Fruit fly (Drosophila melanogaster): ENCODE measurements around the gene CG11970.

DNA sequence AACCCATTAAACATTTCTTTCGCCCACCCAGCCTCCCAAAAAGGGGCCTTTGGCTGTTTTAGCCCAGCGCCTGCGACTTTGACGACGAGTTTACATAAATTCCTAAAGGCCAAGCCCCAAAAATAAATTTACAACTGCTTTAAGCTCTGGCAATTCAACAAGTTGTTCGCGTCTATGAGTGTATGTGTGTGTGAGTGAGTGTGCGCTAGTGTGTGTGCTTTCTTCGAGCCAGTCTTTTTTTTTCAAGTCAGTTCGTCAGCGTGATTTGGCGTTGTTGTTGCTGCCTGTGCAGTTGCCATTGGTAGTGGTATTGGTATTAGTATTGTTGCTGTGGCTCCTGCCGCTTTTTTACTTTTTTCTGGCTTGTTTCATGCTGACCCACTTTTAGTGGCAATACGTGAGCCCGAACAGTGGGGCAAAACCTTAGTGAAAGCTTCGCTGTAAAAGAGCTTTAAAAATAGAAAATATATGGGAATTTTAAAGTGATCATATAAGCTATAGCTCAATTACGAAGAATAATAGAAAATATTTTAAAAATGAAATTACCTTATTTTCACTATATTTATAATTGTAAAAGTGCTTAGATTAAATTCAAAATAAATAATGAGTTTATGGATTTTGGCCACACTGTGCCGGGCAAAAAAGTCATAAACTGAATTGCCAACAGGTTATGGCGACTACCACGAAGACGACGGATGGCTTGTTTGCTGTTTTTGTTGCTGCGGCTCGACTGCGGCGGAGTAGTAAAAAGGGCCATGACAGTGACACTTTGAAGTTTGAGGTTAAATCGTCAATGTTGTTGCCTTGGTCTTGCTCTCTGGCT lies 38.8 kb upstream of the CG11970 start:
- TF ChIP-seq h (GFP tag; optimal IDR thresholded peaks at IDR 0.05) (peak; percentile 81), Sp1 (GFP tag; optimal IDR thresholded peaks at IDR 0.05) (peak; percentile 88), br (GFP tag; optimal IDR thresholded peaks at IDR 0.05) (peak; percentile 70), CG9705 (GFP tag; optimal IDR thresholded peaks at IDR 0.05) (peak; percentile 51), usp (GFP tag; optimal IDR thresholded peaks at IDR 0.05) (no peak), lola (GFP tag; optimal IDR thresholded peaks at IDR 0.05) (no peak), N (GFP tag; optimal IDR thresholded peaks at IDR 0.05) (no peak), fru (GFP tag; optimal IDR thresholded peaks at IDR 0.05) (peak; percentile 86), ey (GFP tag; optimal IDR thresholded peaks at IDR 0.05) (peak; percentile 65), HLH106 (tag; optimal IDR thresholded peaks at IDR 0.05) (peak; percentile 84), pan (optimal IDR thresholded peaks at IDR 0.05) (no peak)

Measured in whole organism, wandering third instar larva.